Worm (Caenorhabditis elegans) whole organism, L1 larva: ENCODE results near the gene K03H9.3.

Experiments used
- ces-1 ChIP-seq: fragments of 150-350 bp; optimal IDR thresholded peaks from 2 replicates; lab custom pipeline; 2014; ENCODE audit warnings: missing biosample characterization, missing genetic modification reagents, missing genetic modification characterization
- fkh-10 ChIP-seq: sonication (generic microtip); optimal IDR thresholded peaks from 2 replicates; lab custom pipeline; 2017; ENCODE audit warnings: missing biosample characterization, missing genetic modification reagents, missing genetic modification characterization
- nhr-28 ChIP-seq: fragments of 150-350 bp; optimal IDR thresholded peaks from 2 replicates; lab custom pipeline; 2014; ENCODE audit warnings: missing biosample characterization, missing genetic modification characterization
- nhr-84 ChIP-seq: sonication (generic microtip); optimal IDR thresholded peaks from 2 replicates; lab custom pipeline; 2017; ENCODE audit warnings: missing biosample characterization, missing genetic modification characterization

- TF ChIP-seq nhr-28 (tag; lab: Kevin White, UChicago) (no peak), nhr-84 (tag; lab: Kevin White, UChicago) (no peak), fkh-10 (GFP tag; lab: Kevin White, UChicago) (no peak), ces-1 (no peak)
Measured at ce11 chrII:6419163-6419562, 3.7 kb upstream of the K03H9.3 start.
